Fruit fly (Drosophila melanogaster) whole organism, pupa: ENCODE results near the gene Plod.

Experiments
- CG10348 ChIP-seq: fragments of 200-800 bp; sonication (Bioruptor generic); IDR thresholded peaks from 2 replicates; pipeline ENCODE4 v1.3.6; 2022; ENCODE audit warnings: missing biosample characterization, missing genetic modification characterization
- CG12605 ChIP-seq: fragments of 200-800 bp; sonication (Bioruptor generic); IDR thresholded peaks from 2 replicates; pipeline ENCODE4 v1.3.6; 2022; ENCODE audit warnings: missing biosample characterization, missing genetic modification characterization
- CG13204 ChIP-seq: fragments of 200-800 bp; sonication (Bioruptor generic); optimal IDR thresholded peaks from 2 replicates; lab custom pipeline; 2018; ENCODE audit warnings: missing biosample characterization, mild to moderate bottlenecking, missing genetic modification characterization, moderate library complexity
- CG14655 ChIP-seq: fragments of 200-800 bp; sonication (Bioruptor generic); optimal IDR thresholded peaks from 3 replicates; lab custom pipeline; 2017; ENCODE audit warnings: mild to moderate bottlenecking, missing biosample characterization, missing genetic modification reagents, missing genetic modification characterization
- CG15710 ChIP-seq: fragments of 200-800 bp; sonication (Bioruptor generic); optimal IDR thresholded peaks from 2 replicates; lab custom pipeline; 2018; ENCODE audit warnings: missing biosample characterization, mild to moderate bottlenecking, missing genetic modification characterization, moderate library complexity
- CG17806 ChIP-seq: fragments of 200-800 bp; sonication (Bioruptor generic); optimal IDR thresholded peaks from 2 replicates; lab custom pipeline; 2018; ENCODE audit warnings: missing biosample characterization, mild to moderate bottlenecking, missing genetic modification characterization, moderate library complexity
- CG32121 ChIP-seq: fragments of 200-800 bp; sonication (Bioruptor generic); IDR thresholded peaks from 2 replicates; pipeline ENCODE4 v1.3.6; 2022; ENCODE audit warnings: missing biosample characterization, missing genetic modification characterization
- CG34367 ChIP-seq: fragments of 200-800 bp; sonication (Bioruptor generic); optimal IDR thresholded peaks from 2 replicates; lab custom pipeline; 2018; ENCODE audit warnings: missing biosample characterization, mild to moderate bottlenecking, missing genetic modification characterization
- CG4496 ChIP-seq: fragments of 200-800 bp; sonication (Bioruptor generic); IDR thresholded peaks from 3 replicates; pipeline ENCODE4 v1.3.6; 2022; ENCODE audit warnings: missing biosample characterization, missing genetic modification characterization
- CG8159 ChIP-seq: fragments of 200-800 bp; sonication (Bioruptor generic); optimal IDR thresholded peaks from 3 replicates; lab custom pipeline; 2018; ENCODE audit warnings: missing biosample characterization, mild to moderate bottlenecking, missing genetic modification characterization, moderate library complexity
- CG8301 ChIP-seq: fragments of 200-800 bp; sonication (Bioruptor generic); optimal IDR thresholded peaks from 2 replicates; lab custom pipeline; 2018; ENCODE audit warnings: missing biosample characterization, mild to moderate bottlenecking, missing genetic modification characterization
- CG9948 ChIP-seq: fragments of 200-800 bp; sonication (Bioruptor generic); optimal IDR thresholded peaks from 2 replicates; lab custom pipeline; 2018; ENCODE audit warnings: missing biosample characterization, mild to moderate bottlenecking, missing genetic modification characterization, moderate library complexity
- D1 ChIP-seq: fragments of 200-800 bp; sonication (Bioruptor generic); optimal IDR thresholded peaks from 2 replicates; lab custom pipeline; 2018; ENCODE audit warnings: missing biosample characterization, mild to moderate bottlenecking, missing genetic modification characterization, moderate library complexity
- EcR ChIP-seq: fragments of 200-800 bp; sonication (Bioruptor generic); optimal IDR thresholded peaks from 3 replicates; lab custom pipeline; 2019; ENCODE audit warnings: missing biosample characterization, missing genetic modification characterization, mild to moderate bottlenecking, moderate library complexity, missing genetic modification reagents
- Ets98B ChIP-seq: fragments of 200-800 bp; sonication (Bioruptor generic); IDR thresholded peaks from 2 replicates; pipeline ENCODE4 v1.3.6; 2022; ENCODE audit warnings: missing biosample characterization, missing genetic modification characterization
- Pif1A ChIP-seq: fragments of 200-800 bp; sonication (Bioruptor generic); optimal IDR thresholded peaks from 3 replicates; lab custom pipeline; 2016; ENCODE audit warnings: missing biosample characterization, missing genetic modification characterization
- Pif1B ChIP-seq: fragments of 200-800 bp; sonication (Bioruptor generic); optimal IDR thresholded peaks from 3 replicates; lab custom pipeline; 2016; ENCODE audit warnings: missing biosample characterization, missing genetic modification characterization
- Snoo ChIP-seq: fragments of 200-800 bp; sonication (Bioruptor generic); optimal IDR thresholded peaks from 3 replicates; lab custom pipeline; 2017; ENCODE audit warnings: missing biosample characterization, mild to moderate bottlenecking, missing genetic modification characterization, inconsistent platforms
- fd96Ca ChIP-seq: fragments of 200-800 bp; sonication (Bioruptor generic); IDR thresholded peaks from 3 replicates; pipeline ENCODE4 v1.3.6; 2022; ENCODE audit warnings: missing biosample characterization, missing genetic modification characterization
- gl ChIP-seq: fragments of 200-800 bp; sonication (Bioruptor generic); optimal IDR thresholded peaks from 2 replicates; lab custom pipeline; 2018; ENCODE audit warnings: missing biosample characterization, mild to moderate bottlenecking, missing genetic modification characterization
- rn ChIP-seq: fragments of 200-800 bp; sonication (Bioruptor generic); IDR thresholded peaks from 2 replicates; pipeline ENCODE4 v1.3.6; 2022; ENCODE audit warnings: missing biosample characterization, missing genetic modification characterization

Gene Plod

DNA sequence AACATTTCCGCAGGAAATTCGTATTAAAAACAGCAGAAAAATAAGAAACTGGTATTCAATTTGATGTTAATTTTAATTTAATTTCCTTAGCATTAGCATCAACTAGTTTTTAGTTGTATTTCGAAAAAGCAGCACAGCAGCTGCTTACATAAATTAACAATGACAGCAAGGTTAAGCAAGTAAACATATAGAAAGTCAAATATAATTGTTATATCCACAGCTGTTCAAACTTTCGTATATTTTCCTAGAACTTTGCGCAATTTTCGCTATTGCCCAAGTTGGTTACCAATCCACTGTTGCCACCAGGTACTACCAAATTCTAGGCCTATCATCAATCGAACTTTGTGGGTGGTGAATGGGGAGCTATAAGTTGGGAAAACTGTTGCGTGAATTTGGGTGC, 15.8 kb downstream of the Plod start:
- TF ChIP-seq CG14655 (GFP tag; lab: Kevin White, UChicago) (no peak), CG13204 (no peak), CG9948 (tag; lab: Kevin White, UChicago) (no peak), EcR (no peak), CG32121 (no peak), CG10348 (GFP tag; lab: Robert Waterston, UW) (no peak), CG15710 (no peak), Pif1A (no peak), CG17806 (tag; lab: Kevin White, UChicago) (no peak), Pif1B (GFP tag; lab: Kevin White, UChicago) (no peak)

- TF ChIP-seq gl (tag; lab: Kevin White, UChicago) = no peak
- TF ChIP-seq CG34367 (tag; lab: Kevin White, UChicago) = no peak
- TF ChIP-seq CG8159 (tag; lab: Kevin White, UChicago) = peak; percentile 59
- no peak for TF ChIP-seq rn (GFP tag; lab: Robert Waterston, UW)
- TF ChIP-seq D1 (tag; lab: Kevin White, UChicago) = no peak
- peak; percentile 42 for TF ChIP-seq CG15710
- TF ChIP-seq CG14655 (GFP tag; lab: Kevin White, UChicago) = peak; percentile 47
- no peak for TF ChIP-seq EcR
- TF ChIP-seq CG8301 (tag; lab: Kevin White, UChicago) = peak; percentile 19
- TF ChIP-seq CG9948 (tag; lab: Kevin White, UChicago) = no peak
- TF ChIP-seq CG13204 = no peak
- TF ChIP-seq Pif1B (GFP tag; lab: Kevin White, UChicago) = no peak
- TF ChIP-seq Snoo (tag; lab: Kevin White, UChicago) = no peak
- TF ChIP-seq fd96Ca (GFP tag; lab: Robert Waterston, UW) = no peak
- no peak for TF ChIP-seq CG12605 (GFP tag; lab: Robert Waterston, UW)
- no peak for TF ChIP-seq CG32121
- TF ChIP-seq Pif1A = no peak
- TF ChIP-seq CG4496 = no peak
- TF ChIP-seq Ets98B (GFP tag; lab: Robert Waterston, UW) = no peak
- TF ChIP-seq CG17806 (tag; lab: Kevin White, UChicago) = peak; percentile 34
- no peak for TF ChIP-seq CG10348 (GFP tag; lab: Robert Waterston, UW)
Observed at dm6 chr3L:11186768-11187167, 19.0 kb downstream of the Plod start.

DNA sequence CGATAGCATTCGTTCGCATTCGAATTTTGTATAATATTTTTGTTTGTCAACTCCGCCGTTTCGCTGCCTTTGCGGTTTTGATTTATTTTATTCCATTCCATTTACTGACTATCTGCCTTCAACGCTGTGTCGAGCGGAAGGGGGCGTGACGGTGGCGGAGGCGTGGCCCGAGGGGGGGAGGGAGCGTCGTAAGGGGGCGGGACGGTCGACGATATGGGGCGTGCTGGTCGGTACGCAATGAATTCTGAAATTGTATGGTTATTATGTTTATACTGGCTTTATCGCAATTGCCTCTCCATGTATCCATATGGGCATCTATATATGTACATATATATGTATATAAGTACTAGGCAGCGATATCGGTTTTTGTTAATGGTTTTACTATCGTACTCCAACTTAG, 21.9 kb downstream of the Plod start:
- TF ChIP-seq CG8159 (tag; lab: Kevin White, UChicago) (no peak), CG12605 (GFP tag; lab: Robert Waterston, UW) (no peak), CG8301 (tag; lab: Kevin White, UChicago) (no peak), gl (tag; lab: Kevin White, UChicago) (no peak), D1 (tag; lab: Kevin White, UChicago) (no peak), CG32121 (no peak), CG4496 (no peak), CG13204 (no peak)

DNA sequence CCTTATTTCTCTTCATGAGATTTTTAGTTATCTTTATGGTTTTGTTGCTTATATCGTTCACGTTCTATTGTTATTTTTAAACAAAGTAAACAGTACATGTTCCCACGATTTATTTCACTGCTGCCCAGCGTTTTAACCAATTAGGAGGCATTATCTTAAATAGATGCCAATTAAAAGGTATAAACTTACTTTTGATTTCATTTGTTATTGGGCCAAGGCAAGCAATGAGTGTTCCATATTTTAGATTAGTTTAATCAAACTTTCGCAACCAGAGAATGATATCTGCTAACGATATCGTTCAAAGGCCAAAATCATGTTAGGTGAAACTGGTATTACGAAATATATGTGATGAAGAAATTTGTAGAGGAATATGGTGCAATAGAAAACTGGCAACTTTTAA, 22.8 kb downstream of the Plod start:
- TF ChIP-seq D1 (tag; lab: Kevin White, UChicago) (no peak), Pif1B (GFP tag; lab: Kevin White, UChicago) (no peak), CG4496 (no peak), fd96Ca (GFP tag; lab: Robert Waterston, UW) (no peak)

DNA sequence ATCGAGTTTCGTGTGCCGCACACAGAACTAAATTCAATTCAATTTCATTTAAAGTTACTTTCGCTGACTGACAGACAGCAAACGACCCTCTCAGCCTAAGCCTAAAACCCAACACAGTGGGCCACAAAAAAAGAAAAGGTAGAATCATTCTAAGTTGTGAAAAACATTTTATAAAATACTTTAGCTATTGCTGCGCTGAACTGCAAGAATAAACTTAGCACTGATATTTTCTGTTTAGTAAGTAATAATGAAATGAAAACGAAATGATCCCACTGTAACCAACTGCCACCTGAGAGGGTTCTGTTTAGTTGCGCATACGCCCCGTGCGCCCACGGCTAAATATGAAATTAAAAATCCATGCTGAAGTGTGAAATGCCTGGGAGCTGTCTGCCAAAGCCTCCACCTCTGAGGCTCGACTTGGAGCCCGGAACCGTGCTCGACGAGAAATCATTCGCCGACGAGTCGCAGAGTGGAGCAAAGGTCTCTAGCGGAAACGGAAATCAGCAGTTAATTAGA, 32.7 kb downstream of the Plod start, which contains the start of gene CG14142:
Gene CG14142 (plus strand): TSS at position 466 of the 516 bp plus-strand sequence.
- TF ChIP-seq CG10348 (GFP tag; lab: Robert Waterston, UW) = no peak
- 0 out of 3 replicates have a peak, but pooled peaks have one; percentile 17 for TF ChIP-seq CG4496

DNA sequence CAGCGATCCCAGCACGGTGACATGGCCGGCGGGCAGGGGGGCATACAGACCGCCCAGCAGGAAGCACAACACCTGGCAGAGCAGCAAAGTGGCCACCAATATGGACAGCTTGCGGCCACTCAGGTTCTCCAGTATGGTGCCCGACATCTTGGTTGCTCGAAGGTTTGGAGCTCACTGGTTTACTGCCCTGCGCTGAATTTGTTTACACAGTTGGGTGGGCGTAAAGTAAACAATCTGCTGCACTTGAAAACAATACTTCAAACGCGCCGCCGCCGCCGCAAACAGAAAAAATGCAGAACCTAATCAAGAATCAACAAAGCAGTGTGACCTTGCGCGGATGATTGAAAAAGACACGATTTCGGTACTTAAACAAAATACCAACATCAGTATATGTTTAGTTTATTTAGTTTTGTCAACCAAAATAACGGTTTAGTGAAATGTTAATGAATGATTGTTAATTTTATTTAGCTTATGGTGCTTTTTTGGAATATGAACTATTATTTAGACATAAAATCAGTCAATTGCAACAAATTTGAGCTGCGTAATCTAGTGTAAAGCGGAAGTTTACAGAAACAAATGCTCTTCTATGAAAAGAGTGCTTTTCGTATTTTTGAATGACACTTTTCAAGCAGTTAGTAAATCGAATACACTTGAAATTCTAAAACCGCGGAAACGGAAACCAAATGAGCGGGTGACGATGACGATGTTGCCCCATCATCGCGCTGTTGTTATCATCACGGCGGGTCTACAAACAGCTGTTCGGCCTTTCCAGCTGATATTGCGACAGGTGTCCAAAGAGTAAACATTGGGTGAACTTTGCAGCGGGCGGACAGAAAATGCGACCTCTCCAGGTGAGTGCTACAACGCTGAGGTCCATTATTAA, 36.3 kb downstream of the Plod start, which contains the start of the genes wls and Adck5:
Gene wls (minus strand): TSS at position 327 of the 883 bp plus-strand sequence.
Gene Adck5 (plus strand): TSS at position 519 of the 883 bp plus-strand sequence.
- TF ChIP-seq CG4496 (peak; percentile 78), CG32121 (0 out of 2 replicates have a peak, but pooled peaks have one; percentile 35), rn (GFP tag; lab: Robert Waterston, UW) (no peak), D1 (tag; lab: Kevin White, UChicago) (no peak), CG8301 (tag; lab: Kevin White, UChicago) (no peak), fd96Ca (GFP tag; lab: Robert Waterston, UW) (0 out of 3 replicates have a peak, but pooled peaks have one; percentile 21), EcR (no peak), gl (tag; lab: Kevin White, UChicago) (peak; percentile 38), Snoo (tag; lab: Kevin White, UChicago) (peak; percentile 78), CG9948 (tag; lab: Kevin White, UChicago) (no peak), Pif1B (GFP tag; lab: Kevin White, UChicago) (no peak), Ets98B (GFP tag; lab: Robert Waterston, UW) (peak; percentile 18; the same call in 1 of the 2 replicates), CG15710 (no peak), CG12605 (GFP tag; lab: Robert Waterston, UW) (peak; percentile 64), CG10348 (GFP tag; lab: Robert Waterston, UW) (no peak), CG34367 (tag; lab: Kevin White, UChicago) (peak; percentile 53), CG14655 (GFP tag; lab: Kevin White, UChicago) (no peak), CG13204 (no peak), CG8159 (tag; lab: Kevin White, UChicago) (no peak), CG17806 (tag; lab: Kevin White, UChicago) (no peak), Pif1A (no peak)
